Fruit fly (Drosophila melanogaster): Measurements from ENCODE around the gene CG32523.
A peak's percentile ranks its signal among the peaks of the same experiment; 100 is the strongest.

The CG32523 gene

DNA sequence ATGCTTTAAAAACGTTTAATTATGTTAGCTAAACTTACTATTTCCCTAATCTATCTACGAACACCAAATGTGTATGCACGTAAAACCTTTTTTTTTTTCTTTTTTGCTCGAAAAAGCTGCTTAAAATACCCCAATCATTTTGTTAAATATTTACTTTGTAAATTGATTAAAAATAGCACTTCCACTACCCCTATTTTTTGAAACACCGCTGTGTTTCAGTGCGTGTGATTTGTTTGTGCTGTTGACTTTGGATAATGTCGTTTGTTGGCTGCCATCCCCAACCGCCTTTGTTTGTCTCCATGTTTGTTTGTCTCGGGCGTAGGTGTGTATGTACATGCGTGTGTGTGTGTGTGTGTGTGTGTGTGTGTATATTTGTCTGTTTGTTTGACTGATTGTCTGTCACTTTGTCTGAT lies 24.1 kb downstream of the CG32523 start (continued):
- TF ChIP-seq CG10979 (tag; optimal IDR thresholded peaks at IDR 0.05) (no peak), CG2199 (GFP tag; IDR thresholded peaks at IDR 0.05) (no peak), CG17912 (GFP tag; optimal IDR thresholded peaks at IDR 0.05) (peak; percentile 61), H15 (GFP tag; IDR thresholded peaks at IDR 0.05) (no peak), CG1792 (GFP tag; optimal IDR thresholded peaks at IDR 0.05) (no peak), trh (GFP tag; optimal IDR thresholded peaks at IDR 0.05) (peak; percentile 31), aop (GFP tag; IDR thresholded peaks at IDR 0.05) (no peak), Rx (GFP tag; IDR thresholded peaks at IDR 0.05) (no peak), CG43689 (GFP tag; IDR thresholded peaks at IDR 0.05) (0 out of 2 replicates have a peak, but pooled peaks have one; percentile 17), CG11093 (GFP tag; IDR thresholded peaks at IDR 0.05) (no peak), NK7.1 (GFP tag; optimal IDR thresholded peaks at IDR 0.05) (peak; percentile 25), Opbp (GFP tag; IDR thresholded peaks at IDR 0.05; ENCODE audit: partially characterized antibody) (no peak), slou (GFP tag; optimal IDR thresholded peaks at IDR 0.05) (peak; percentile 33), CG9437 (GFP tag; optimal IDR thresholded peaks at IDR 0.05) (peak; percentile 35), Mad (GFP tag; optimal IDR thresholded peaks at IDR 0.05) (peak; percentile 3), Asciz (GFP tag; optimal IDR thresholded peaks at IDR 0.05) (peak; percentile 42), CG6854 (GFP tag; optimal IDR thresholded peaks at IDR 0.05) (peak; percentile 3), Trl (optimal IDR thresholded peaks at IDR 0.05) (no peak), Trl (GFP tag; optimal IDR thresholded peaks at IDR 0.05) (peak; percentile 17), Chrac-16 (GFP tag; optimal IDR thresholded peaks at IDR 0.05) (peak; percentile 4), CG4360 (GFP tag; IDR thresholded peaks at IDR 0.05) (no peak), CG18764 (GFP tag; optimal IDR thresholded peaks at IDR 0.05) (no peak), slbo (GFP tag; IDR thresholded peaks at IDR 0.05) (no peak; the same call in 1 of the 2 replicates), jigr1 (GFP tag; IDR thresholded peaks at IDR 0.05) (no peak), dmrt11E (tag; optimal IDR thresholded peaks at IDR 0.05) (peak; percentile 66), CG9932 (GFP tag; IDR thresholded peaks at IDR 0.05) (no peak), ttk (GFP tag; IDR thresholded peaks at IDR 0.05) (no peak), psq (GFP tag; optimal IDR thresholded peaks at IDR 0.05) (peak; percentile 9), ash1 (GFP tag; optimal IDR thresholded peaks at IDR 0.05) (no peak), sc (optimal IDR thresholded peaks at IDR 0.05) (no peak), sc (GFP tag; optimal IDR thresholded peaks at IDR 0.05) (peak; percentile 27), bigmax (GFP tag; optimal IDR thresholded peaks at IDR 0.05) (no peak), Neu2 (GFP tag; optimal IDR thresholded peaks at IDR 0.05; ENCODE audit: borderline replicate concordance) (no peak), CG8089 (GFP tag; optimal IDR thresholded peaks at IDR 0.05) (no peak), CG4404 (GFP tag; IDR thresholded peaks at IDR 0.05) (no peak), CG14860 (GFP tag; IDR thresholded peaks at IDR 0.05; ENCODE audit: partially characterized antibody) (no peak), tx (GFP tag; optimal IDR thresholded peaks at IDR 0.05) (no peak), mam (GFP tag; optimal IDR thresholded peaks at IDR 0.05) (peak; percentile 22), CG1603 (tag; optimal IDR thresholded peaks at IDR 0.05) (peak; percentile 76), gro (GFP tag; optimal IDR thresholded peaks at IDR 0.05) (peak; percentile 31), Usf (GFP tag; optimal IDR thresholded peaks at IDR 0.05) (no peak), Blimp-1 (GFP tag; optimal IDR thresholded peaks at IDR 0.05) (peak; percentile 23), onecut (GFP tag; IDR thresholded peaks at IDR 0.05) (peak; percentile 33), Hsf (GFP tag; optimal IDR thresholded peaks at IDR 0.05) (peak; percentile 37), CG4617 (GFP tag; optimal IDR thresholded peaks at IDR 0.05; ENCODE audit: borderline replicate concordance) (no peak), stwl (tag; optimal IDR thresholded peaks at IDR 0.05) (no peak), Sox100B (GFP tag; optimal IDR thresholded peaks at IDR 0.05) (peak; percentile 64), sens (GFP tag) (peak; percentile 95), CG8388 (GFP tag; optimal IDR thresholded peaks at IDR 0.05) (no peak), GATAe (GFP tag; conservative IDR thresholded peaks at IDR 0.05) (no peak), bowl (GFP tag; IDR thresholded peaks at IDR 0.05) (no peak), CG2889 (GFP tag; IDR thresholded peaks at IDR 0.05) (no peak), Lim3 (GFP tag; IDR thresholded peaks at IDR 0.05) (no peak)

Measured in whole organism, embryonic.